Fruit fly (Drosophila melanogaster) whole organism, embryonic: Measurements from ENCODE around the gene Iru.

Source experiments
- CG10274 ChIP-seq: fragments of 200-800 bp; sonication (Bioruptor generic); optimal IDR thresholded peaks from 3 replicates; lab custom pipeline; 2017; ENCODE audit warnings: missing biosample characterization, mild to moderate bottlenecking, missing genetic modification characterization
- CG10565 ChIP-seq: fragments of 200-800 bp; sonication (Bioruptor generic); optimal IDR thresholded peaks from 3 replicates; lab custom pipeline; 2016; ENCODE audit warnings: missing biosample characterization, mild to moderate bottlenecking, missing genetic modification characterization
- CG11723 ChIP-seq: fragments of 200-800 bp; sonication (Bioruptor generic); optimal IDR thresholded peaks from 2 replicates; lab custom pipeline; 2017; ENCODE audit warnings: missing biosample characterization, mild to moderate bottlenecking, missing genetic modification characterization
- CG12236 ChIP-seq: fragments of 200-800 bp; sonication (Bioruptor generic); optimal IDR thresholded peaks from 2 replicates; lab custom pipeline; 2016; ENCODE audit warnings: missing biosample characterization, missing genetic modification characterization
- CG1233 ChIP-seq: fragments of 200-800 bp; sonication (Bioruptor generic); optimal IDR thresholded peaks from 4 replicates; lab custom pipeline; 2018; ENCODE audit warnings: missing biosample characterization, mild to moderate bottlenecking, missing genetic modification characterization
- CG14667 ChIP-seq: fragments of 200-800 bp; sonication (Bioruptor generic); IDR thresholded peaks from 2 replicates; pipeline ENCODE4 v1.3.6; 2022; ENCODE audit warnings: missing biosample characterization, missing genetic modification characterization
- CG1529 ChIP-seq: fragments of 200-800 bp; sonication (Bioruptor generic); optimal IDR thresholded peaks from 3 replicates; lab custom pipeline; 2018; ENCODE audit warnings: missing biosample characterization, missing genetic modification characterization
- CG16779 ChIP-seq: fragments of 200-800 bp; sonication (Bioruptor generic); IDR thresholded peaks from 2 replicates; pipeline ENCODE4 v1.3.6; 2022; ENCODE audit warnings: missing biosample characterization, missing genetic modification characterization
- CG17568 ChIP-seq: fragments of 200-800 bp; sonication (Bioruptor generic); optimal IDR thresholded peaks from 2 replicates; lab custom pipeline; 2018; ENCODE audit warnings: missing biosample characterization, mild to moderate bottlenecking, missing genetic modification characterization, moderate library complexity
- CG17612 ChIP-seq: fragments of 200-800 bp; sonication (Bioruptor generic); IDR thresholded peaks from 2 replicates; pipeline ENCODE4 v1.3.6; 2022; ENCODE audit warnings: missing biosample characterization, missing genetic modification characterization
- CG18764 ChIP-seq: fragments of 200-800 bp; sonication (Bioruptor generic); optimal IDR thresholded peaks from 3 replicates; lab custom pipeline; 2016; ENCODE audit warnings: missing biosample characterization, missing genetic modification characterization
- CG2678 ChIP-seq: fragments of 200-800 bp; sonication (Bioruptor generic); optimal IDR thresholded peaks from 3 replicates; lab custom pipeline; 2019; ENCODE audit warnings: missing biosample characterization, mild to moderate bottlenecking, missing genetic modification characterization, moderate library complexity
- CG2712 ChIP-seq: fragments of 200-800 bp; optimal IDR thresholded peaks from 3 replicates; lab custom pipeline; 2019; ENCODE audit warnings: missing biosample characterization, mild to moderate bottlenecking, missing genetic modification characterization, moderate library complexity
- CG2875 ChIP-seq: fragments of 200-800 bp; sonication (Bioruptor generic); optimal IDR thresholded peaks from 2 replicates; lab custom pipeline; 2017; ENCODE audit warnings: missing biosample characterization, mild to moderate bottlenecking, missing genetic modification characterization, missing genetic modification reagents
- CG34376 ChIP-seq: fragments of 200-800 bp; sonication (Bioruptor generic); optimal IDR thresholded peaks from 2 replicates; lab custom pipeline; 2018; ENCODE audit warnings: missing biosample characterization, mild to moderate bottlenecking, missing genetic modification characterization
- CG34422 ChIP-seq: fragments of 200-800 bp; sonication (Bioruptor generic); IDR thresholded peaks from 3 replicates; pipeline ENCODE4 v1.3.6; 2022; ENCODE audit warnings: missing biosample characterization, missing genetic modification characterization
- CG3847 ChIP-seq: fragments of 200-800 bp; sonication (Bioruptor generic); IDR thresholded peaks from 2 replicates; pipeline ENCODE4 v1.3.6; 2022; ENCODE audit warnings: missing biosample characterization, missing genetic modification characterization
- CG3995 ChIP-seq: fragments of 200-800 bp; sonication (Bioruptor generic); optimal IDR thresholded peaks from 3 replicates; lab custom pipeline; 2016; ENCODE audit warnings: missing biosample characterization, missing genetic modification characterization
- CG6683 ChIP-seq: fragments of 200-800 bp; sonication (Bioruptor generic); optimal IDR thresholded peaks from 2 replicates; lab custom pipeline; 2017; ENCODE audit warnings: missing biosample characterization, mild to moderate bottlenecking, missing genetic modification characterization, missing genetic modification reagents
- CG6791 ChIP-seq: fragments of 200-800 bp; sonication (Bioruptor generic); IDR thresholded peaks from 3 replicates; pipeline ENCODE4 v1.3.6; 2022; ENCODE audit warnings: missing biosample characterization, missing genetic modification characterization; ENCODE audit not compliant: partially characterized antibody
- CG7271 ChIP-seq: fragments of 200-800 bp; sonication (Bioruptor generic); optimal IDR thresholded peaks from 2 replicates; lab custom pipeline; 2018; ENCODE audit warnings: missing biosample characterization, mild to moderate bottlenecking, missing genetic modification characterization, moderate library complexity
- CG7372 ChIP-seq: fragments of 200-800 bp; sonication (Bioruptor generic); IDR thresholded peaks from 2 replicates; pipeline ENCODE4 v1.3.6; 2022; ENCODE audit warnings: missing biosample characterization, missing genetic modification characterization
- CG7745 ChIP-seq: fragments of 200-800 bp; sonication (Bioruptor generic); optimal IDR thresholded peaks from 2 replicates; lab custom pipeline; 2018; ENCODE audit warnings: missing biosample characterization, mild to moderate bottlenecking, missing genetic modification characterization, moderate library complexity
- CG7839 ChIP-seq: fragments of 200-800 bp; sonication (Bioruptor generic); optimal IDR thresholded peaks from 3 replicates; lab custom pipeline; 2018; ENCODE audit warnings: missing biosample characterization, mild to moderate bottlenecking, missing genetic modification characterization, moderate library complexity
- CG8089 ChIP-seq: fragments of 200-800 bp; sonication (Bioruptor generic); optimal IDR thresholded peaks from 3 replicates; lab custom pipeline; 2016; ENCODE audit warnings: missing biosample characterization, missing genetic modification characterization
- CG8765 ChIP-seq: fragments of 200-800 bp; sonication (Bioruptor generic); IDR thresholded peaks from 2 replicates; pipeline ENCODE4 v1.3.6; 2022; ENCODE audit warnings: missing biosample characterization, missing genetic modification characterization
- CoRest ChIP-seq: fragments of 200-800 bp; sonication (Bioruptor generic); optimal IDR thresholded peaks from 3 replicates; lab custom pipeline; 2018; ENCODE audit warnings: missing biosample characterization, mild to moderate bottlenecking, missing genetic modification characterization, moderate library complexity
- Doc3 ChIP-seq: fragments of 200-800 bp; sonication (Bioruptor generic); IDR thresholded peaks from 3 replicates; pipeline ENCODE4 v1.3.6; 2022; ENCODE audit warnings: missing biosample characterization, missing genetic modification characterization; ENCODE audit not compliant: partially characterized antibody
- Drgx ChIP-seq: fragments of 200-800 bp; sonication (Bioruptor generic); IDR thresholded peaks from 2 replicates; pipeline ENCODE4 v1.3.6; 2022; ENCODE audit warnings: missing biosample characterization, missing genetic modification characterization
- Hmr ChIP-seq: fragments of 200-800 bp; sonication (Bioruptor generic); optimal IDR thresholded peaks from 3 replicates; lab custom pipeline; 2017; ENCODE audit warnings: mild to moderate bottlenecking, missing biosample characterization, missing genetic modification reagents, missing genetic modification characterization
- Hr3 ChIP-seq: fragments of 200-800 bp; sonication (Bioruptor generic); optimal IDR thresholded peaks from 3 replicates; lab custom pipeline; 2016; ENCODE audit warnings: missing biosample characterization, missing genetic modification characterization
- Mad ChIP-seq: fragments of 200-800 bp; sonication (Bioruptor generic); optimal IDR thresholded peaks from 2 replicates; lab custom pipeline; 2016; ENCODE audit warnings: missing biosample characterization, missing genetic modification characterization
- NFAT ChIP-seq: fragments of 200-800 bp; sonication (Bioruptor generic); IDR thresholded peaks from 2 replicates; pipeline ENCODE4 v1.3.6; 2022; ENCODE audit warnings: missing biosample characterization, missing genetic modification characterization
- Neu2 ChIP-seq: fragments of 200-800 bp; sonication (Bioruptor generic); optimal IDR thresholded peaks from 3 replicates; lab custom pipeline; 2016; ENCODE audit warnings: missing biosample characterization, missing genetic modification characterization, borderline replicate concordance
- az2 ChIP-seq: fragments of 200-800 bp; sonication (Bioruptor generic); optimal IDR thresholded peaks from 3 replicates; lab custom pipeline; 2016; ENCODE audit warnings: missing biosample characterization, missing genetic modification characterization
- bbx ChIP-seq: fragments of 200-800 bp; sonication (Bioruptor generic); IDR thresholded peaks from 2 replicates; pipeline ENCODE4 v1.3.6; 2022; ENCODE audit warnings: missing biosample characterization, missing genetic modification characterization; ENCODE audit not compliant: partially characterized antibody
- br ChIP-seq: fragments of >200 bp; optimal IDR thresholded peaks from 2 replicates; lab custom pipeline; 2017
- chn ChIP-seq: fragments of 200-800 bp; sonication (Bioruptor generic); optimal IDR thresholded peaks from 2 replicates; lab custom pipeline; 2016; ENCODE audit warnings: missing biosample characterization, missing genetic modification characterization
- esg ChIP-seq: fragments of 200-800 bp; sonication (Bioruptor generic); conservative IDR thresholded peaks from 2 replicates; pipeline ENCODE4 v1.3.6; 2022; ENCODE audit warnings: missing biosample characterization, missing genetic modification characterization
- gfzf ChIP-seq: fragments of 200-800 bp; sonication (Bioruptor generic); optimal IDR thresholded peaks from 2 replicates; lab custom pipeline; 2016; ENCODE audit warnings: missing biosample characterization, mild to moderate bottlenecking, missing genetic modification characterization, moderate library complexity
- hb ChIP-seq: fragments of 200-800 bp; sonication (Bioruptor generic); IDR thresholded peaks from 3 replicates; pipeline ENCODE4 v1.3.6; 2022; ENCODE audit warnings: missing biosample characterization, missing genetic modification characterization; ENCODE audit not compliant: partially characterized antibody
- jigr1 ChIP-seq: fragments of 200-800 bp; sonication (Bioruptor generic); IDR thresholded peaks from 3 replicates; pipeline ENCODE4 v1.3.6; 2022; ENCODE audit warnings: missing biosample characterization, missing genetic modification characterization
- kay ChIP-seq: fragments of 200-800 bp; sonication (Bioruptor generic); optimal IDR thresholded peaks from 2 replicates; lab custom pipeline; 2016; ENCODE audit warnings: missing biosample characterization, missing genetic modification characterization
- ken ChIP-seq: fragments of 200-800 bp; sonication (Bioruptor generic); IDR thresholded peaks from 3 replicates; pipeline ENCODE4 v1.3.6; 2022; ENCODE audit warnings: missing biosample characterization, missing genetic modification characterization
- lilli ChIP-seq: fragments of 200-800 bp; sonication (Bioruptor generic); optimal IDR thresholded peaks from 3 replicates; lab custom pipeline; 2016; ENCODE audit warnings: missing biosample characterization, missing genetic modification characterization
- salm ChIP-seq: fragments of 200-800 bp; sonication (Bioruptor generic); optimal IDR thresholded peaks from 2 replicates; lab custom pipeline; 2018; ENCODE audit warnings: missing biosample characterization, mild to moderate bottlenecking, missing genetic modification characterization
- stwl ChIP-seq: fragments of 200-800 bp; sonication (Bioruptor generic); optimal IDR thresholded peaks from 3 replicates; lab custom pipeline; 2018; ENCODE audit warnings: missing biosample characterization, mild to moderate bottlenecking, missing genetic modification characterization, moderate library complexity
- tap ChIP-seq: fragments of 200-800 bp; optimal IDR thresholded peaks from 3 replicates; lab custom pipeline; 2019; ENCODE audit warnings: missing biosample characterization, mild to moderate bottlenecking, missing genetic modification characterization, moderate library complexity
- twi ChIP-seq: fragments of 200-800 bp; optimal IDR thresholded peaks from 2 replicates; lab custom pipeline; 2019; ENCODE audit warnings: missing biosample characterization, mild to moderate bottlenecking, missing genetic modification characterization, moderate library complexity
- vfl ChIP-seq: fragments of 200-800 bp; sonication (Bioruptor generic); optimal IDR thresholded peaks from 2 replicates; lab custom pipeline; 2016; ENCODE audit warnings: missing biosample characterization, missing genetic modification characterization
- z ChIP-seq: fragments of 200-800 bp; sonication (Bioruptor generic); IDR thresholded peaks from 3 replicates; pipeline ENCODE4 v1.3.6; 2022; ENCODE audit warnings: missing biosample characterization, missing genetic modification characterization
- zfh2 ChIP-seq: fragments of 200-800 bp; sonication (Bioruptor generic); optimal IDR thresholded peaks from 2 replicates; lab custom pipeline; 2016; ENCODE audit warnings: missing biosample characterization, missing genetic modification characterization

Gene Iru

DNA sequence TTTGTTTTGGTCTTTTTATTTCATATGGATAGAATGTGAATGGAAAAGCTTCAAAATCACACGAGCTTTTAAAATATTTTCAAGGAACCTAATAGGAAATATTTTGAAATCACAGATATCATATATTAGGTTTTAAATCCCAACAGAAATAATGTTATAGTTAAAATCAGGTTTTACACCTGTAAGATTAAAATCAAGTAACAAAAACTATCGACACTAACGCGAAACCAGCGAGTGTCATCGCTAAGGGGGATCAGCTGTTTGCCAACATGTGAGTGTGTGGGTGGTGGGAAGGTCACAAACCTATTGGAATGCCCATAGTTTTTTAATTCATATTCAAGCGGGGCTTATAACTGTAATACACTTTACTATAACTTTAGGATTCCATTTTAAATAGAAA, 32.4 kb downstream of the Iru start, which contains the start of gene hyx (continued):
- TF ChIP-seq esg (GFP tag; lab: Robert Waterston, UW) (no peak), az2 (GFP tag; lab: Kevin White, UChicago) (peak; percentile 49), CG7271 (tag; lab: Kevin White, UChicago) (no peak), CoRest (peak; percentile 43), CG1233 (GFP tag; lab: Kevin White, UChicago) (peak; percentile 9), Drgx (GFP tag; lab: Robert Waterston, UW) (no peak), zfh2 (GFP tag; lab: Kevin White, UChicago) (peak; percentile 54), CG2678 (tag; lab: Kevin White, UChicago) (no peak), z (GFP tag; lab: Robert Waterston, UW) (no peak), CG17612 (GFP tag; lab: Robert Waterston, UW) (no peak), NFAT (GFP tag; lab: Robert Waterston, UW) (peak; percentile 58; the same call in 1 of the 2 replicates), CG10274 (GFP tag; lab: Kevin White, UChicago) (no peak), hb (GFP tag; lab: Robert Waterston, UW) (peak; percentile 33; the same call in 1 of the 3 replicates), CG2875 (GFP tag; lab: Kevin White, UChicago) (no peak), CG7745 (tag; lab: Kevin White, UChicago) (no peak), CG12236 (GFP tag; lab: Kevin White, UChicago) (no peak), vfl (GFP tag; lab: Kevin White, UChicago) (peak; percentile 46), jigr1 (GFP tag; lab: Robert Waterston, UW) (no peak), tap (tag; lab: Kevin White, UChicago) (peak; percentile 30), CG8089 (no peak), br (no peak), stwl (tag; lab: Kevin White, UChicago) (peak; percentile 45), chn (GFP tag; lab: Kevin White, UChicago) (peak; percentile 70), Hmr (GFP tag; lab: Kevin White, UChicago) (peak; percentile 54), Doc3 (peak; percentile 88), CG1529 (GFP tag; lab: Kevin White, UChicago) (no peak), CG14667 (no peak), CG6683 (GFP tag; lab: Kevin White, UChicago) (peak; percentile 3), gfzf (GFP tag; lab: Kevin White, UChicago) (no peak), CG7372 (no peak), twi (tag; lab: Kevin White, UChicago) (peak; percentile 20), Neu2 (no peak), CG11723 (GFP tag; lab: Kevin White, UChicago) (no peak), salm (tag; lab: Kevin White, UChicago) (no peak), bbx (GFP tag; lab: Robert Waterston, UW) (peak; percentile 86), ken (GFP tag; lab: Robert Waterston, UW) (0 out of 3 replicates have a peak, but pooled peaks have one; percentile 24), CG10565 (GFP tag; lab: Kevin White, UChicago) (no peak), CG6791 (peak; percentile 79), CG34376 (GFP tag; lab: Kevin White, UChicago) (peak; percentile 31), Mad (GFP tag; lab: Kevin White, UChicago) (no peak), CG16779 (GFP tag; lab: Robert Waterston, UW) (no peak), CG3995 (GFP tag; lab: Kevin White, UChicago) (no peak), CG8765 (no peak), kay (GFP tag; lab: Kevin White, UChicago) (no peak), CG17568 (GFP tag; lab: Kevin White, UChicago) (no peak), CG18764 (GFP tag; lab: Kevin White, UChicago) (no peak), Hr3 (GFP tag; lab: Kevin White, UChicago) (no peak), CG3847 (GFP tag; lab: Robert Waterston, UW) (peak; percentile 25; the same call in 1 of the 2 replicates), lilli (GFP tag; lab: Kevin White, UChicago) (peak; percentile 73), CG7839 (tag; lab: Kevin White, UChicago) (no peak), CG2712 (tag; lab: Kevin White, UChicago) (peak; percentile 59), CG34422 (GFP tag; lab: Robert Waterston, UW) (peak; percentile 65; the same call in 2 of the 3 replicates)
